Fruit fly (Drosophila melanogaster) whole organism, embryonic: ENCODE results near the gene CG2972.

ENCODE experiments used
- B-H1 ChIP-seq: fragments of 200-800 bp; sonication (Bioruptor generic); IDR thresholded peaks from 3 replicates; pipeline ENCODE4 v1.3.6; 2022; ENCODE audit warnings: missing biosample characterization, missing genetic modification characterization
- Bteb2 ChIP-seq: fragments of 200-800 bp; sonication (Bioruptor generic); optimal IDR thresholded peaks from 2 replicates; lab custom pipeline; 2016; ENCODE audit warnings: missing biosample characterization, missing genetic modification characterization
- CG11696 ChIP-seq: fragments of 200-800 bp; sonication (Bioruptor generic); IDR thresholded peaks from 2 replicates; pipeline ENCODE4 v1.3.6; 2022; ENCODE audit warnings: missing biosample characterization, missing genetic modification characterization
- CG13894 ChIP-seq: fragments of 200-800 bp; sonication (Bioruptor generic); optimal IDR thresholded peaks from 3 replicates; lab custom pipeline; 2018; ENCODE audit warnings: missing biosample characterization, mild to moderate bottlenecking, missing genetic modification characterization, moderate library complexity
- CG14710 ChIP-seq: fragments of 200-800 bp; sonication (Bioruptor generic); optimal IDR thresholded peaks from 3 replicates; lab custom pipeline; 2019; ENCODE audit warnings: missing biosample characterization, mild to moderate bottlenecking, missing genetic modification characterization, moderate library complexity
- CG1603 ChIP-seq: fragments of 200-800 bp; sonication (Bioruptor generic); optimal IDR thresholded peaks from 2 replicates; lab custom pipeline; 2019; ENCODE audit warnings: missing biosample characterization, mild to moderate bottlenecking, missing genetic modification characterization, moderate library complexity
- CG17802 ChIP-seq: fragments of 200-800 bp; sonication (Bioruptor generic); optimal IDR thresholded peaks from 2 replicates; lab custom pipeline; 2018; ENCODE audit warnings: missing biosample characterization, mild to moderate bottlenecking, missing genetic modification characterization, moderate library complexity
- CG18011 ChIP-seq: fragments of 200-800 bp; sonication (Bioruptor generic); optimal IDR thresholded peaks from 2 replicates; lab custom pipeline; 2017; ENCODE audit warnings: missing biosample characterization, missing genetic modification characterization, mild to moderate bottlenecking, moderate library complexity, missing genotype
- CG18262 ChIP-seq: fragments of 200-800 bp; optimal IDR thresholded peaks from 3 replicates; lab custom pipeline; 2019; ENCODE audit warnings: missing biosample characterization, mild to moderate bottlenecking, missing genetic modification characterization, moderate library complexity
- CG2120 ChIP-seq: fragments of 200-800 bp; sonication (Bioruptor generic); optimal IDR thresholded peaks from 3 replicates; lab custom pipeline; 2016; ENCODE audit warnings: missing biosample characterization, missing genetic modification characterization
- CG2202 ChIP-seq: fragments of 200-800 bp; sonication (Bioruptor generic); optimal IDR thresholded peaks from 2 replicates; lab custom pipeline; 2018; ENCODE audit warnings: missing biosample characterization, mild to moderate bottlenecking, missing genetic modification characterization
- CG2712 ChIP-seq: fragments of 200-800 bp; optimal IDR thresholded peaks from 3 replicates; lab custom pipeline; 2019; ENCODE audit warnings: missing biosample characterization, mild to moderate bottlenecking, missing genetic modification characterization, moderate library complexity
- CG30431 ChIP-seq: fragments of 200-800 bp; sonication (Bioruptor generic); optimal IDR thresholded peaks from 2 replicates; lab custom pipeline; 2017; ENCODE audit warnings: missing biosample characterization, missing genetic modification characterization
- CG31441 ChIP-seq: fragments of 200-800 bp; sonication (Bioruptor generic); IDR thresholded peaks from 2 replicates; pipeline ENCODE4 v1.3.6; 2022; ENCODE audit warnings: missing biosample characterization, missing genetic modification characterization
- CG4360 ChIP-seq: fragments of 200-800 bp; sonication (Bioruptor generic); IDR thresholded peaks from 2 replicates; pipeline ENCODE4 v1.3.6; 2022; ENCODE audit warnings: missing biosample characterization, missing genetic modification characterization
- CG6272 ChIP-seq: fragments of 200-800 bp; sonication (Bioruptor generic); IDR thresholded peaks from 2 replicates; pipeline ENCODE4 v1.3.6; 2022; ENCODE audit warnings: missing biosample characterization, missing genetic modification characterization
- CG7839 ChIP-seq: fragments of 200-800 bp; sonication (Bioruptor generic); optimal IDR thresholded peaks from 3 replicates; lab custom pipeline; 2018; ENCODE audit warnings: missing biosample characterization, mild to moderate bottlenecking, missing genetic modification characterization, moderate library complexity
- CG8089 ChIP-seq: fragments of 200-800 bp; sonication (Bioruptor generic); optimal IDR thresholded peaks from 3 replicates; lab custom pipeline; 2016; ENCODE audit warnings: missing biosample characterization, missing genetic modification characterization
- CG8478 ChIP-seq: fragments of >200 bp; optimal IDR thresholded peaks from 2 replicates; lab custom pipeline; 2018
- CG8765 ChIP-seq: fragments of 200-800 bp; sonication (Bioruptor generic); IDR thresholded peaks from 2 replicates; pipeline ENCODE4 v1.3.6; 2022; ENCODE audit warnings: missing biosample characterization, missing genetic modification characterization
- CG8924 ChIP-seq: fragments of 200-800 bp; optimal IDR thresholded peaks from 3 replicates; lab custom pipeline; 2019; ENCODE audit warnings: missing biosample characterization, mild to moderate bottlenecking, missing genetic modification characterization, moderate library complexity
- D ChIP-seq, 2 experiments: fragments of 200-800 bp in 1 of 2; fragments of >200 bp in 1 of 2; sonication (Bioruptor generic) in 1 of 2; optimal IDR thresholded peaks; 2 replicates in 1 of 2; 3 replicates in 1 of 2; lab custom pipeline; 2017; ENCODE audit warnings: mild to moderate bottlenecking in 1 of 2, missing biosample characterization in 1 of 2, missing genetic modification characterization in 1 of 2, missing genetic modification reagents in 1 of 2
- D19B ChIP-seq: fragments of 200-800 bp; sonication (Bioruptor generic); optimal IDR thresholded peaks from 2 replicates; lab custom pipeline; 2017; ENCODE audit warnings: missing biosample characterization, mild to moderate bottlenecking, missing genetic modification characterization
- HLHmδ ChIP-seq: fragments of 200-800 bp; sonication (Bioruptor generic); optimal IDR thresholded peaks from 2 replicates; lab custom pipeline; 2018; ENCODE audit warnings: missing biosample characterization, mild to moderate bottlenecking, missing genetic modification characterization, moderate library complexity
- Hr51 ChIP-seq, 2 experiments: fragments of 200-800 bp; sonication (Bioruptor generic); optimal IDR thresholded peaks; 2 replicates in 1 of 2; 3 replicates in 1 of 2; lab custom pipeline; 2016 to 2018; ENCODE audit warnings: missing biosample characterization in 2 of 2, missing genetic modification characterization in 2 of 2, mild to moderate bottlenecking in 1 of 2, moderate library complexity in 1 of 2
- MBD-R2 ChIP-seq: fragments of 200-800 bp; sonication (Bioruptor generic); IDR thresholded peaks from 2 replicates; pipeline ENCODE4 v1.3.6; 2022; ENCODE audit warnings: missing biosample characterization, missing genetic modification characterization
- Med ChIP-seq: fragments of 200-800 bp; sonication (Bioruptor generic); peaks from one replicate; lab custom pipeline; 2016; ENCODE audit warnings: missing biosample characterization, missing genetic modification characterization, mild to moderate bottlenecking, inconsistent platforms, moderate library complexity
- NFAT ChIP-seq: fragments of 200-800 bp; sonication (Bioruptor generic); IDR thresholded peaks from 2 replicates; pipeline ENCODE4 v1.3.6; 2022; ENCODE audit warnings: missing biosample characterization, missing genetic modification characterization
- NK7.1 ChIP-seq: fragments of 200-800 bp; sonication (Bioruptor generic); optimal IDR thresholded peaks from 3 replicates; lab custom pipeline; 2016; ENCODE audit warnings: missing biosample characterization, missing genetic modification characterization
- Spps ChIP-seq: fragments of 200-800 bp; sonication (Bioruptor generic); optimal IDR thresholded peaks from 2 replicates; lab custom pipeline; 2018; ENCODE audit warnings: missing biosample characterization, mild to moderate bottlenecking, missing genetic modification characterization
- Ssrp ChIP-seq: fragments of 200-800 bp; sonication (Bioruptor generic); optimal IDR thresholded peaks from 2 replicates; lab custom pipeline; 2018; ENCODE audit warnings: missing biosample characterization, mild to moderate bottlenecking, missing genetic modification characterization, moderate library complexity
- ci ChIP-seq: fragments of 200-800 bp; sonication (Bioruptor generic); IDR thresholded peaks from 3 replicates; pipeline ENCODE4 v1.3.6; 2022; ENCODE audit warnings: missing biosample characterization, missing genetic modification characterization
- fd96Cb ChIP-seq: fragments of 200-800 bp; sonication (Bioruptor generic); optimal IDR thresholded peaks from 2 replicates; lab custom pipeline; 2018; ENCODE audit warnings: missing biosample characterization, mild to moderate bottlenecking, missing genetic modification characterization, moderate library complexity
- fu2 ChIP-seq: fragments of 200-800 bp; sonication (Bioruptor generic); optimal IDR thresholded peaks from 2 replicates; lab custom pipeline; 2016; ENCODE audit warnings: missing biosample characterization, missing genetic modification characterization
- gfzf ChIP-seq: fragments of 200-800 bp; sonication (Bioruptor generic); optimal IDR thresholded peaks from 2 replicates; lab custom pipeline; 2016; ENCODE audit warnings: missing biosample characterization, mild to moderate bottlenecking, missing genetic modification characterization, moderate library complexity
- grn ChIP-seq: fragments of 200-800 bp; sonication (Bioruptor generic); optimal IDR thresholded peaks from 3 replicates; lab custom pipeline; 2017; ENCODE audit warnings: missing biosample characterization, missing genetic modification characterization
- klu ChIP-seq: fragments of 200-800 bp; sonication (Bioruptor generic); IDR thresholded peaks from 2 replicates; pipeline ENCODE4 v1.3.6; 2022; ENCODE audit warnings: missing biosample characterization, missing genetic modification characterization
- lbe ChIP-seq: fragments of 200-800 bp; sonication (Bioruptor generic); optimal IDR thresholded peaks from 2 replicates; lab custom pipeline; 2016; ENCODE audit warnings: missing biosample characterization, mild to moderate bottlenecking, missing genetic modification characterization
- lola ChIP-seq, 3 experiments: fragments of >200 bp in 2 of 3; fragments of 200-800 bp in 1 of 3; sonication (Bioruptor generic) in 1 of 3; optimal IDR thresholded peaks; 2 replicates each; lab custom pipeline; 2017 to 2019; ENCODE audit warnings: missing biosample characterization in 3 of 3, missing genetic modification characterization in 3 of 3, mild to moderate bottlenecking in 1 of 3, moderate library complexity in 1 of 3
- nom ChIP-seq: fragments of 200-800 bp; sonication (Bioruptor generic); optimal IDR thresholded peaks from 2 replicates; lab custom pipeline; 2017; ENCODE audit warnings: missing biosample characterization, missing genetic modification characterization, mild to moderate bottlenecking, moderate library complexity, missing genetic modification reagents
- oc ChIP-seq: fragments of 200-800 bp; sonication (Bioruptor generic); optimal IDR thresholded peaks from 2 replicates; lab custom pipeline; 2018; ENCODE audit warnings: missing biosample characterization, mild to moderate bottlenecking, missing genetic modification characterization, moderate library complexity
- rib ChIP-seq: fragments of 200-800 bp; sonication (Bioruptor generic); IDR thresholded peaks from 2 replicates; pipeline ENCODE4 v1.3.6; 2022; ENCODE audit warnings: missing biosample characterization, missing genetic modification characterization
- salm ChIP-seq: fragments of 200-800 bp; sonication (Bioruptor generic); optimal IDR thresholded peaks from 2 replicates; lab custom pipeline; 2018; ENCODE audit warnings: missing biosample characterization, mild to moderate bottlenecking, missing genetic modification characterization
- sc ChIP-seq, 3 experiments: fragments of >200 bp in 2 of 3; fragments of 200-800 bp in 1 of 3; sonication (Bioruptor generic) in 1 of 3; optimal IDR thresholded peaks; 2 replicates in 2 of 3; 3 replicates in 1 of 3; lab custom pipeline; 2017; ENCODE audit warnings: mild to moderate bottlenecking in 1 of 3, missing biosample characterization in 1 of 3, missing genetic modification characterization in 1 of 3, missing genetic modification reagents in 1 of 3
- sens ChIP-seq: fragments of 200-800 bp; sonication (Bioruptor generic); peaks from one replicate; lab custom pipeline; 2016; ENCODE audit warnings: missing biosample characterization, missing genetic modification characterization
- stwl ChIP-seq: fragments of 200-800 bp; sonication (Bioruptor generic); optimal IDR thresholded peaks from 3 replicates; lab custom pipeline; 2018; ENCODE audit warnings: missing biosample characterization, mild to moderate bottlenecking, missing genetic modification characterization, moderate library complexity

The CG2972 gene

dm6 chrX:10113910-10114790 is 31.2 kb downstream of the CG2972 start (continued):
- TF ChIP-seq CG11696 = no peak
- peak; percentile 2 for TF ChIP-seq lbe (GFP tag; lab: Kevin White, UChicago)
- peak; percentile 54 for TF ChIP-seq CG4360
- TF ChIP-seq CG17802 = no peak
- TF ChIP-seq fd96Cb (tag; lab: Kevin White, UChicago) = peak; percentile 29
- no peak for TF ChIP-seq stwl (tag; lab: Kevin White, UChicago)
- TF ChIP-seq D19B (GFP tag; lab: Kevin White, UChicago) = no peak
- TF ChIP-seq Hr51 (GFP tag; optimal IDR thresholded peaks at IDR 0.05; lab: Kevin White, UChicago) = no peak
- peak; percentile 4 for TF ChIP-seq CG7839 (tag; lab: Kevin White, UChicago)
- TF ChIP-seq CG2712 (tag; lab: Kevin White, UChicago) = peak; percentile 51
- TF ChIP-seq sens (GFP tag; lab: Kevin White, UChicago) = peak; percentile 80
- peak in 1 of 3 experiments; percentile 31 for TF ChIP-seq lola (GFP tag; optimal IDR thresholded peaks at IDR 0.05; lab: Kevin White, UChicago)
- peak; percentile 31 for TF ChIP-seq Med (GFP tag; lab: Kevin White, UChicago)
- TF ChIP-seq CG18262 (tag; lab: Kevin White, UChicago) = peak; percentile 48
- peak; percentile 47 for TF ChIP-seq Ssrp (tag; lab: Kevin White, UChicago)
- peak; percentile 29 for TF ChIP-seq oc (tag; lab: Kevin White, UChicago)
- peak; percentile 40; the same call in 1 of the 3 replicates for TF ChIP-seq ci (GFP tag; lab: Robert Waterston, UW)
- TF ChIP-seq fu2 = no peak
- TF ChIP-seq CG1603 (tag; lab: Kevin White, UChicago) = peak; percentile 57
- TF ChIP-seq, all 482 proteins: peak for 59

dm6 chrX:10115582-10116207 is 32.7 kb downstream of the CG2972 start:
- TF ChIP-seq nom (GFP tag; lab: Kevin White, UChicago) (no peak), CG17802 (no peak), MBD-R2 (GFP tag; lab: Robert Waterston, UW) (no peak), B-H1 (GFP tag; lab: Robert Waterston, UW) (no peak; the same call in 2 of the 3 replicates), Spps (tag; lab: Kevin White, UChicago) (peak; percentile 8), CG13894 (tag; lab: Kevin White, UChicago) (no peak), CG18262 (tag; lab: Kevin White, UChicago) (peak; percentile 21), CG31441 (GFP tag; lab: Robert Waterston, UW) (peak; percentile 15; the same call in 1 of the 2 replicates), NK7.1 (GFP tag; lab: Kevin White, UChicago) (no peak), gfzf (GFP tag; lab: Kevin White, UChicago) (no peak), CG8478 (lab: Kevin White, UChicago) (no peak), CG2202 (tag; lab: Kevin White, UChicago) (peak; percentile 45), klu (GFP tag; lab: Robert Waterston, UW) (no peak), CG14710 (tag; lab: Kevin White, UChicago) (peak; percentile 20), grn (GFP tag; lab: Kevin White, UChicago) (peak; percentile 70), Bteb2 (GFP tag; lab: Kevin White, UChicago) (no peak), sc (optimal IDR thresholded peaks at IDR 0.05; lab: Kevin White, UChicago) (no peak), sc (GFP tag; optimal IDR thresholded peaks at IDR 0.05; lab: Kevin White, UChicago) (peak; percentile 0), CG18011 (GFP tag; lab: Kevin White, UChicago) (no peak), CG8765 (GFP tag; lab: Robert Waterston, UW) (no peak), CG6272 (GFP tag; lab: Robert Waterston, UW) (no peak), salm (no peak), CG2120 (GFP tag; lab: Kevin White, UChicago) (no peak), D (optimal IDR thresholded peaks at IDR 0.05; lab: Kevin White, UChicago) (no peak), D (GFP tag; optimal IDR thresholded peaks at IDR 0.05; lab: Kevin White, UChicago) (peak; percentile 76), CG8089 (GFP tag; lab: Kevin White, UChicago) (peak; percentile 30), HLHmδ (GFP tag; lab: Kevin White, UChicago) (peak; percentile 34), CG8924 (tag; lab: Kevin White, UChicago) (peak; percentile 10), NFAT (GFP tag; lab: Robert Waterston, UW) (no peak), rib (GFP tag; lab: Robert Waterston, UW) (no peak), CG30431 (GFP tag; lab: Kevin White, UChicago) (peak; percentile 7)
